Worm (Caenorhabditis elegans) whole organism, L4/young adult: ENCODE results near the gene ckb-3.

ENCODE experiments used
- W03F9.2 ChIP-seq: fragments of 150-350 bp; optimal IDR thresholded peaks from 2 replicates; lab custom pipeline; 2014; ENCODE audit warnings: missing biosample characterization, missing genetic modification characterization
- dao-5 ChIP-seq: sonication (generic microtip); optimal IDR thresholded peaks from 2 replicates; lab custom pipeline; 2016; ENCODE audit warnings: missing genotype, missing genetic modification characterization, moderate library complexity, missing compliant biosample characterization
- him-1 ChIP-seq: sonication (generic microtip); optimal IDR thresholded peaks from 2 replicates; lab custom pipeline; 2016; ENCODE audit warnings: missing genotype, missing genetic modification reagents, missing genetic modification characterization, missing compliant biosample characterization

- TF ChIP-seq him-1 (no peak), W03F9.2 (no peak), dao-5 (no peak)
Observed at ce11 chrIII:4330984-4331383, 39.7 kb upstream of the ckb-3 start, which contains the start of gene gly-6.
